Comparison of ENCODE assay signal across 1 fruit fly cellular context in genomic region chr2L:3534227-3534842, dm6.
TF ChIP-seq lines count a peak whose summit lies in the region.

No protein-coding gene starts in this region.

TF ChIP-seq in whole organism, embryonic, 481 proteins besides CTCF, POLR2A, EP300 and RAD21 (continued from another document and continues in another):
- TF ChIP-seq pb (GFP tag; optimal IDR thresholded peaks at IDR 0.05; lab: Kevin White, UChicago) (peak; percentile 67), Deaf1 (tag; optimal IDR thresholded peaks at IDR 0.05; lab: Kevin White, UChicago) (peak; percentile 97), CG10654 (GFP tag; optimal IDR thresholded peaks at IDR 0.05; lab: Kevin White, UChicago) (peak; percentile 34), CG17829 (tag; optimal IDR thresholded peaks at IDR 0.05; lab: Kevin White, UChicago) (peak; percentile 45), ssp (GFP tag; IDR thresholded peaks at IDR 0.05; lab: Robert Waterston, UW) (0 out of 2 replicates have a peak, but pooled peaks have one; percentile 6), CG14050 (GFP tag; IDR thresholded peaks at IDR 0.05; lab: Robert Waterston, UW) (peak; percentile 28; the same call in 1 of the 3 replicates), phol (tag; optimal IDR thresholded peaks at IDR 0.05; lab: Kevin White, UChicago) (peak; percentile 64), HLH3B (GFP tag; IDR thresholded peaks at IDR 0.05; lab: Robert Waterston, UW) (peak; percentile 66), row (GFP tag; IDR thresholded peaks at IDR 0.05; lab: Robert Waterston, UW) (peak; percentile 65), fu2 (GFP tag; optimal IDR thresholded peaks at IDR 0.05; lab: Kevin White, UChicago) (no peak), MBD-R2 (GFP tag; IDR thresholded peaks at IDR 0.05; lab: Robert Waterston, UW) (no peak), CG11560 (tag; IDR thresholded peaks at IDR 0.05; lab: Robert Waterston, UW) (no peak), Dip3 (GFP tag; optimal IDR thresholded peaks at IDR 0.05; lab: Kevin White, UChicago) (peak; percentile 5), Dip2 (GFP tag; IDR thresholded peaks at IDR 0.05; lab: Robert Waterston, UW) (no peak), pan (optimal IDR thresholded peaks at IDR 0.05; lab: Kevin White, UChicago) (no peak), pan (GFP tag; optimal IDR thresholded peaks at IDR 0.05 in 1 of 2, IDR thresholded peaks at IDR 0.05 in 1 of 2) (peak in 1 of 2 experiments; percentile 58), Atf6 (GFP tag; IDR thresholded peaks at IDR 0.05; lab: Robert Waterston, UW) (peak; percentile 72), CG8281 (tag; optimal IDR thresholded peaks at IDR 0.05; lab: Kevin White, UChicago) (no peak), CG15696 (tag; optimal IDR thresholded peaks at IDR 0.05; lab: Kevin White, UChicago) (peak; percentile 2), Hr78 (GFP tag; optimal IDR thresholded peaks at IDR 0.05; lab: Kevin White, UChicago) (no peak), Hmx (GFP tag; optimal IDR thresholded peaks at IDR 0.05; lab: Kevin White, UChicago) (no peak), ATbp (GFP tag; optimal IDR thresholded peaks at IDR 0.05; lab: Kevin White, UChicago) (peak; percentile 48), ro (GFP tag; IDR thresholded peaks at IDR 0.05; lab: Robert Waterston, UW) (no peak), usp (GFP tag; optimal IDR thresholded peaks at IDR 0.05; lab: Kevin White, UChicago) (no peak), CG30020 (tag; optimal IDR thresholded peaks at IDR 0.05; lab: Kevin White, UChicago) (no peak), CG6689 (GFP tag; IDR thresholded peaks at IDR 0.05; lab: Robert Waterston, UW) (peak; percentile 46), CG17568 (GFP tag; optimal IDR thresholded peaks at IDR 0.05; lab: Kevin White, UChicago) (peak; percentile 13), kni (GFP tag; optimal IDR thresholded peaks at IDR 0.05; lab: Kevin White, UChicago) (no peak), CG9437 (GFP tag; optimal IDR thresholded peaks at IDR 0.05; lab: Kevin White, UChicago) (no peak), CG30431 (GFP tag; optimal IDR thresholded peaks at IDR 0.05; lab: Kevin White, UChicago) (peak; percentile 11), lbe (GFP tag; optimal IDR thresholded peaks at IDR 0.05; lab: Kevin White, UChicago) (peak; percentile 55), exex (tag; optimal IDR thresholded peaks at IDR 0.05; lab: Kevin White, UChicago) (no peak), corto (GFP tag; optimal IDR thresholded peaks at IDR 0.05; lab: Kevin White, UChicago) (peak; percentile 28), cad (GFP tag; optimal IDR thresholded peaks at IDR 0.05; lab: Kevin White, UChicago) (no peak), Sin3A (optimal IDR thresholded peaks at IDR 0.05; lab: Kevin White, UChicago) (no peak), ase (GFP tag; IDR thresholded peaks at IDR 0.05; lab: Robert Waterston, UW) (0 out of 3 replicates have a peak, but pooled peaks have one; percentile 51), Aef1 (GFP tag; IDR thresholded peaks at IDR 0.05; lab: Robert Waterston, UW) (peak; percentile 58; the same call in 2 of the 3 replicates), fru (optimal IDR thresholded peaks at IDR 0.05; lab: Kevin White, UChicago) (no peak), cwo (GFP tag; optimal IDR thresholded peaks at IDR 0.05; lab: Kevin White, UChicago) (no peak), tgo (GFP tag; IDR thresholded peaks at IDR 0.05; lab: Robert Waterston, UW) (no peak; the same call in 2 of the 3 replicates), CG1832 (GFP tag; optimal IDR thresholded peaks at IDR 0.05; lab: Kevin White, UChicago) (peak; percentile 56), nau (GFP tag; optimal IDR thresholded peaks at IDR 0.05; lab: Kevin White, UChicago) (peak; percentile 9), CG17802 (tag; optimal IDR thresholded peaks at IDR 0.05; lab: Kevin White, UChicago) (no peak), CG33557 (GFP tag; optimal IDR thresholded peaks at IDR 0.05; lab: Kevin White, UChicago) (no peak), CG8478 (optimal IDR thresholded peaks at IDR 0.05; lab: Kevin White, UChicago) (peak; percentile 55), CG3163 (GFP tag; optimal IDR thresholded peaks at IDR 0.05; lab: Kevin White, UChicago) (no peak), lov (optimal IDR thresholded peaks at IDR 0.05; lab: Kevin White, UChicago) (no peak), lov (GFP tag; IDR thresholded peaks at IDR 0.05; lab: Robert Waterston, UW) (peak; percentile 83; the same call in 2 of the 3 replicates), CG10321 (GFP tag; IDR thresholded peaks at IDR 0.05; lab: Robert Waterston, UW) (no peak), br (optimal IDR thresholded peaks at IDR 0.05; lab: Kevin White, UChicago) (no peak), al (GFP tag; IDR thresholded peaks at IDR 0.05; lab: Robert Waterston, UW) (no peak), Bgb (GFP tag; IDR thresholded peaks at IDR 0.05; lab: Robert Waterston, UW; ENCODE audit: partially characterized antibody) (no peak), gem (tag; optimal IDR thresholded peaks at IDR 0.05; lab: Kevin White, UChicago) (peak; percentile 74), CG2678 (tag; optimal IDR thresholded peaks at IDR 0.05; lab: Kevin White, UChicago) (peak; percentile 59), HLHmδ (GFP tag; optimal IDR thresholded peaks at IDR 0.05; lab: Kevin White, UChicago) (no peak), tap (tag; optimal IDR thresholded peaks at IDR 0.05; lab: Kevin White, UChicago) (peak; percentile 33), onecut (GFP tag; IDR thresholded peaks at IDR 0.05; lab: Robert Waterston, UW) (peak; percentile 33; the same call in 1 of the 2 replicates), aop (GFP tag; IDR thresholded peaks at IDR 0.05; lab: Robert Waterston, UW) (no peak), luna (GFP tag; optimal IDR thresholded peaks at IDR 0.05; lab: Kevin White, UChicago) (peak; percentile 27), CG8924 (tag; optimal IDR thresholded peaks at IDR 0.05; lab: Kevin White, UChicago) (peak; percentile 36), dimm (GFP tag; IDR thresholded peaks at IDR 0.05; lab: Robert Waterston, UW) (no peak), zfh1 (GFP tag; IDR thresholded peaks at IDR 0.05; lab: Robert Waterston, UW) (peak; percentile 74; the same call in 2 of the 3 replicates), p53 (GFP tag; optimal IDR thresholded peaks at IDR 0.05; lab: Kevin White, UChicago) (no peak), CG14441 (GFP tag; IDR thresholded peaks at IDR 0.05; lab: Robert Waterston, UW) (peak; percentile 51), vfl (GFP tag; optimal IDR thresholded peaks at IDR 0.05; lab: Kevin White, UChicago) (no peak), Nf-YA (GFP tag; IDR thresholded peaks at IDR 0.05; lab: Robert Waterston, UW) (no peak), CG31388 (GFP tag; optimal IDR thresholded peaks at IDR 0.05; lab: Kevin White, UChicago) (no peak), B-H1 (GFP tag; IDR thresholded peaks at IDR 0.05; lab: Robert Waterston, UW) (no peak; the same call in 2 of the 3 replicates), H15 (GFP tag; IDR thresholded peaks at IDR 0.05; lab: Robert Waterston, UW) (peak; percentile 49; the same call in 2 of the 3 replicates), sima (GFP tag; optimal IDR thresholded peaks at IDR 0.05; lab: Kevin White, UChicago) (no peak), MTF-1 (GFP tag; optimal IDR thresholded peaks at IDR 0.05; lab: Kevin White, UChicago; ENCODE audit: borderline replicate concordance) (no peak), CG16779 (GFP tag; IDR thresholded peaks at IDR 0.05; lab: Robert Waterston, UW) (no peak), slp2 (GFP tag; optimal IDR thresholded peaks at IDR 0.05; lab: Kevin White, UChicago) (peak; percentile 43), HLH54F (GFP tag; optimal IDR thresholded peaks at IDR 0.05; lab: Kevin White, UChicago) (peak; percentile 46), bsh (GFP tag; optimal IDR thresholded peaks at IDR 0.05; lab: Kevin White, UChicago) (peak; percentile 72 to 74), dpn (GFP tag; optimal IDR thresholded peaks at IDR 0.05; lab: Kevin White, UChicago) (peak; percentile 53 to 55), CG4404 (GFP tag; IDR thresholded peaks at IDR 0.05; lab: Robert Waterston, UW) (no peak), lilli (GFP tag; optimal IDR thresholded peaks at IDR 0.05; lab: Kevin White, UChicago) (peak; percentile 44), CG14965 (GFP tag; optimal IDR thresholded peaks at IDR 0.05; lab: Kevin White, UChicago; ENCODE audit: borderline replicate concordance) (no peak), psq (GFP tag; optimal IDR thresholded peaks at IDR 0.05; lab: Kevin White, UChicago) (no peak), CG15073 (GFP tag; optimal IDR thresholded peaks at IDR 0.05; lab: Kevin White, UChicago) (no peak), Kr (GFP tag; optimal IDR thresholded peaks at IDR 0.05; lab: Kevin White, UChicago) (no peak), CkIIα-i1 (GFP tag; IDR thresholded peaks at IDR 0.05; lab: Robert Waterston, UW) (no peak), CG2712 (tag; optimal IDR thresholded peaks at IDR 0.05; lab: Kevin White, UChicago) (peak; percentile 72), insv (GFP tag; optimal IDR thresholded peaks at IDR 0.05; lab: Kevin White, UChicago) (no peak), CG6175 (GFP tag; IDR thresholded peaks at IDR 0.05; lab: Robert Waterston, UW) (no peak), gt (GFP tag; IDR thresholded peaks at IDR 0.05; lab: Robert Waterston, UW) (no peak), jing (GFP tag; optimal IDR thresholded peaks at IDR 0.05; lab: Kevin White, UChicago) (no peak), CG12769 (tag; optimal IDR thresholded peaks at IDR 0.05; lab: Kevin White, UChicago) (no peak), chif (GFP tag; optimal IDR thresholded peaks at IDR 0.05; lab: Kevin White, UChicago) (peak in 1 of 2 experiments; percentile 47), az2 (GFP tag; optimal IDR thresholded peaks at IDR 0.05; lab: Kevin White, UChicago) (peak; percentile 60), crol (GFP tag; IDR thresholded peaks at IDR 0.05; lab: Robert Waterston, UW) (no peak; the same call in 1 of the 2 replicates), CG31441 (GFP tag; IDR thresholded peaks at IDR 0.05; lab: Robert Waterston, UW) (peak; percentile 59), da (GFP tag; optimal IDR thresholded peaks at IDR 0.05; lab: Kevin White, UChicago) (no peak), ranshi (GFP tag; IDR thresholded peaks at IDR 0.05; lab: Robert Waterston, UW) (peak; percentile 41; the same call in 1 of the 2 replicates), wdn (GFP tag; IDR thresholded peaks at IDR 0.05; lab: Robert Waterston, UW) (no peak), lmd (GFP tag; IDR thresholded peaks at IDR 0.05; lab: Robert Waterston, UW) (peak; percentile 66), dm (GFP tag; optimal IDR thresholded peaks at IDR 0.05; lab: Kevin White, UChicago) (no peak), stwl (tag; optimal IDR thresholded peaks at IDR 0.05; lab: Kevin White, UChicago) (no peak), Chrac-16 (GFP tag; optimal IDR thresholded peaks at IDR 0.05; lab: Kevin White, UChicago) (peak; percentile 50), BtbVII (GFP tag; optimal IDR thresholded peaks at IDR 0.05; lab: Kevin White, UChicago) (no peak), TFAM (GFP tag; optimal IDR thresholded peaks at IDR 0.05; lab: Kevin White, UChicago) (no peak), zen (tag; optimal IDR thresholded peaks at IDR 0.05; lab: Kevin White, UChicago) (peak; percentile 10), CG6813 (GFP tag; optimal IDR thresholded peaks at IDR 0.05; lab: Kevin White, UChicago) (peak; percentile 27), lola (GFP tag; optimal IDR thresholded peaks at IDR 0.05; lab: Kevin White, UChicago) (peak in 1 of 3 experiments; percentile 47), CG5180 (GFP tag; optimal IDR thresholded peaks at IDR 0.05; lab: Kevin White, UChicago) (no peak), CG9932 (GFP tag; IDR thresholded peaks at IDR 0.05; lab: Robert Waterston, UW) (peak; percentile 43; the same call in 1 of the 2 replicates), CG17385 (GFP tag; optimal IDR thresholded peaks at IDR 0.05; lab: Kevin White, UChicago) (peak; percentile 46), CG16815 (GFP tag; optimal IDR thresholded peaks at IDR 0.05; lab: Kevin White, UChicago) (no peak), Myb (GFP tag; optimal IDR thresholded peaks at IDR 0.05; lab: Kevin White, UChicago) (no peak), gfzf (GFP tag; optimal IDR thresholded peaks at IDR 0.05; lab: Kevin White, UChicago) (no peak), Doc3 (GFP tag; IDR thresholded peaks at IDR 0.05; lab: Robert Waterston, UW; ENCODE audit: partially characterized antibody) (no peak), CG16813 (GFP tag; IDR thresholded peaks at IDR 0.05; lab: Robert Waterston, UW; ENCODE audit: partially characterized antibody) (no peak), trh (GFP tag; optimal IDR thresholded peaks at IDR 0.05; lab: Kevin White, UChicago) (no peak), CG9727 (GFP tag; optimal IDR thresholded peaks at IDR 0.05; lab: Kevin White, UChicago) (peak; percentile 11), Adf1 (GFP tag; IDR thresholded peaks at IDR 0.05; lab: Robert Waterston, UW) (no peak), Awh (GFP tag; IDR thresholded peaks at IDR 0.05; lab: Robert Waterston, UW) (peak; percentile 59; the same call in 1 of the 2 replicates), Nf-YB (GFP tag; optimal IDR thresholded peaks at IDR 0.05; lab: Kevin White, UChicago) (peak; percentile 92), Doc2 (GFP tag; IDR thresholded peaks at IDR 0.05; lab: Robert Waterston, UW) (no peak), mirr (GFP tag; optimal IDR thresholded peaks at IDR 0.05; lab: Kevin White, UChicago) (no peak), Six4 (GFP tag; optimal IDR thresholded peaks at IDR 0.05; lab: Kevin White, UChicago) (peak; percentile 45), zen2 (GFP tag; IDR thresholded peaks at IDR 0.05; lab: Robert Waterston, UW; ENCODE audit: partially characterized antibody) (0 out of 3 replicates have a peak, but pooled peaks have one; percentile 13), CG11093 (GFP tag; IDR thresholded peaks at IDR 0.05; lab: Robert Waterston, UW) (peak; percentile 59; the same call in 1 of the 3 replicates), klu (GFP tag; IDR thresholded peaks at IDR 0.05; lab: Robert Waterston, UW) (0 out of 2 replicates have a peak, but pooled peaks have one; percentile 40), Spps (tag; optimal IDR thresholded peaks at IDR 0.05; lab: Kevin White, UChicago) (peak; percentile 27), CG7963 (GFP tag; IDR thresholded peaks at IDR 0.05; lab: Robert Waterston, UW; ENCODE audit: partially characterized antibody) (no peak), CG1602 (GFP tag; optimal IDR thresholded peaks at IDR 0.05; lab: Kevin White, UChicago) (peak; percentile 48), Ets97D (GFP tag; optimal IDR thresholded peaks at IDR 0.05; lab: Kevin White, UChicago) (no peak), fd102C (GFP tag; optimal IDR thresholded peaks at IDR 0.05; lab: Kevin White, UChicago) (no peak), CG7928 (GFP tag; optimal IDR thresholded peaks at IDR 0.05; lab: Kevin White, UChicago) (no peak), nmo (GFP tag; optimal IDR thresholded peaks at IDR 0.05; lab: Kevin White, UChicago) (peak; percentile 64), CG10366 (GFP tag; IDR thresholded peaks at IDR 0.05; lab: Robert Waterston, UW) (peak; percentile 57)
